Fruit fly (Drosophila melanogaster): Measurements from ENCODE around the gene Ku80.

Ku80 gene

DNA sequence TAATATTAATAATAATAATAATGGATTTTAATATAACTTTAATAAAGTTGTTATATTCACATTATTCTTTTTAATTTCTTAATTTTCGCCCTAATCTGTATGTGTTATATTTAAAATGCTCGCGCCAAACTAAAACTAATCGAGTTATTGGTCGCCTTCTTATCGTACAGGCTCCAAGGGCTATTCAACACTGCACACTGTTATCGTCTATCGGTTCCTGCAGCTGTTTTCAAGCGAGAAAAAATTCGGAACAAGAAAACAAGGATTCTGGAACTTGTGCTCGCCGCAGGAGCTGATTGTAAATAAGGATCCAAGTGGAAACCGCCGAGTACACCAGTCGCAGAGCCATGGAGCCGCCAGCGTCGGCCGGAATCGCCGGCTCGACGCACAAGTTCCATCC is 6.9 kb downstream of the Ku80 start, which contains the start of gene CG3793:
Gene CG3793, plus strand, starts transcription at position 192 of the 400 bp plus-strand sequence.
- TF ChIP-seq jim (GFP tag; optimal IDR thresholded peaks at IDR 0.05) (no peak), tai (GFP tag; optimal IDR thresholded peaks at IDR 0.05) (no peak), Hr83 (GFP tag; optimal IDR thresholded peaks at IDR 0.05; ENCODE audit: poor library complexity, severe bottlenecking) (no peak), Jra (GFP tag; optimal IDR thresholded peaks at IDR 0.05) (no peak), psq (GFP tag; optimal IDR thresholded peaks at IDR 0.05) (no peak), h (GFP tag; optimal IDR thresholded peaks at IDR 0.05) (no peak), OdsH (GFP tag; optimal IDR thresholded peaks at IDR 0.05) (no peak)

DNA sequence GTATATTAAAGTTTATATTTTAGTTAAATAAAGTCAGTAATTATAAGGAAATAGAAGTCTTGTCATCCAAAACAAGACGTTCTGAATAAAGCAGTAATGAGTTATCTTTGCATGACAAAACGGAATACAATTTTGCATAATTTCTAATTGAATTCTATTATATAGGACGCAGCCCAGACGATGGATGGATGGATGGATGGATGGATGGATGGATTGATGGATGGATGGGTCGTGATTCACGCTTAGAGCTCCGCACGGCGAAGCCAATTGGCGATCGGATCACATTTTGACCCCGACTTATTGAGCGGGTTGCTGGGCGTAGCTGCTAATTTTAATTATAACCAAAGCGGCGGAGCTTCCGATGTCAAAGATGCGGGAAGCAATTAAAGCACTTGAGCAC is 7.6 kb downstream of the Ku80 start:
- TF ChIP-seq sage (GFP tag; optimal IDR thresholded peaks at IDR 0.05) = no peak
- TF ChIP-seq lola (GFP tag; optimal IDR thresholded peaks at IDR 0.05) = no peak
- TF ChIP-seq sv (GFP tag; optimal IDR thresholded peaks at IDR 0.05) = no peak
- TF ChIP-seq Vsx2 (GFP tag; optimal IDR thresholded peaks at IDR 0.05; ENCODE audit: partially characterized antibody) = no peak
- TF ChIP-seq pan (optimal IDR thresholded peaks at IDR 0.05) = no peak
- no peak for TF ChIP-seq CrebA (GFP tag; optimal IDR thresholded peaks at IDR 0.05; ENCODE audit: borderline replicate concordance)
- TF ChIP-seq br (GFP tag; optimal IDR thresholded peaks at IDR 0.05) = no peak
- TF ChIP-seq dl (GFP tag; optimal IDR thresholded peaks at IDR 0.05; ENCODE audit: insufficient read depth in 1 of 2, partially characterized antibody in 2 of 2) = no peak
- no peak for TF ChIP-seq HLH106 (tag; optimal IDR thresholded peaks at IDR 0.05)
- TF ChIP-seq psq (GFP tag; optimal IDR thresholded peaks at IDR 0.05) = no peak
- no peak for TF ChIP-seq OdsH (GFP tag; optimal IDR thresholded peaks at IDR 0.05)
- TF ChIP-seq Rel (GFP tag; optimal IDR thresholded peaks at IDR 0.05) = no peak
- TF ChIP-seq Rel (tag; optimal IDR thresholded peaks at IDR 0.05) = no peak
- TF ChIP-seq Myc (optimal IDR thresholded peaks at IDR 0.05) = no peak
- TF ChIP-seq h (GFP tag; optimal IDR thresholded peaks at IDR 0.05) = no peak
- no peak for TF ChIP-seq Hnf4 (GFP tag; optimal IDR thresholded peaks at IDR 0.05)
- TF ChIP-seq usp (GFP tag; optimal IDR thresholded peaks at IDR 0.05) = no peak
- no peak for TF ChIP-seq Dfd (GFP tag; optimal IDR thresholded peaks at IDR 0.05)
- TF ChIP-seq CG9705 (GFP tag; optimal IDR thresholded peaks at IDR 0.05) = no peak
- no peak for TF ChIP-seq GATAd (GFP tag; optimal IDR thresholded peaks at IDR 0.05)

DNA sequence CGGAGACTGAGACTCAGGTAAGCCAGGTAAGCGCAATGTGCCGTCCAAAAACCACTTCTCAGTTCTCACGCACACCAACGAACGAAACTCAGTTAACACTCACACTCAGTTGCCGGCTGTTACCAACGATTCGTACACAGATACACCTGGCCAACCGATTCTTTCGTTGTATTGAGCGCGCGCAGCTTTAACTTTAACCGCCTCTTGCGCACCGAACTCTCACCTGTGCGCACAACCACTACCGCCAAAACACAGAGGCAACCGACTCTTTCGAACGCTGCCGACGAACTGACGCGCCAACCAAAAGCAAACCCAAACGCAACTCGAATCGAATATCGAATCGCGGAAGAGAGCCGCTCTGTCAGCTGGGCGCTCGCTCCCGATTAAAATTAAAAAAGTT is 8.5 kb downstream of the Ku80 start, which contains the start of gene Gli:
Gene Gli, minus strand, starts transcription at position 293 of the 400 bp plus-strand sequence.
- TF ChIP-seq N (GFP tag; optimal IDR thresholded peaks at IDR 0.05) = peak; percentile 65
- TF ChIP-seq Jra (GFP tag; optimal IDR thresholded peaks at IDR 0.05) = peak; percentile 52
- no peak for TF ChIP-seq lola (GFP tag; optimal IDR thresholded peaks at IDR 0.05)
- no peak for TF ChIP-seq Abd-B (GFP tag; optimal IDR thresholded peaks at IDR 0.05)
- no peak for TF ChIP-seq Myc (optimal IDR thresholded peaks at IDR 0.05)
- no peak for TF ChIP-seq dsf (GFP tag; optimal IDR thresholded peaks at IDR 0.05; ENCODE audit: borderline replicate concordance)
- peak; percentile 52 for TF ChIP-seq jim (GFP tag; optimal IDR thresholded peaks at IDR 0.05)
- peak; percentile 49 for TF ChIP-seq Hr83 (GFP tag; optimal IDR thresholded peaks at IDR 0.05; ENCODE audit: poor library complexity, severe bottlenecking)
- no peak for TF ChIP-seq Hnf4 (GFP tag; optimal IDR thresholded peaks at IDR 0.05)
- TF ChIP-seq CG32264 (GFP tag; optimal IDR thresholded peaks at IDR 0.05) = no peak
- TF ChIP-seq Rel (GFP tag; optimal IDR thresholded peaks at IDR 0.05) = no peak
- TF ChIP-seq Rel (tag; optimal IDR thresholded peaks at IDR 0.05) = peak; percentile 63
- no peak for TF ChIP-seq GATAd (GFP tag; optimal IDR thresholded peaks at IDR 0.05)
- peak in 1 of 2 experiments; percentile 78 for TF ChIP-seq dl (GFP tag; optimal IDR thresholded peaks at IDR 0.05; ENCODE audit: insufficient read depth in 1 of 2, partially characterized antibody in 2 of 2)
- TF ChIP-seq Vsx2 (GFP tag; optimal IDR thresholded peaks at IDR 0.05; ENCODE audit: partially characterized antibody) = peak; percentile 89
- TF ChIP-seq h (GFP tag; optimal IDR thresholded peaks at IDR 0.05) = no peak
- TF ChIP-seq rgr (GFP tag; optimal IDR thresholded peaks at IDR 0.05) = no peak
- peak in 1 of 2 experiments; percentile 55 for TF ChIP-seq foxo (GFP tag; optimal IDR thresholded peaks at IDR 0.05)
- TF ChIP-seq Dif (GFP tag; optimal IDR thresholded peaks at IDR 0.05; ENCODE audit: partially characterized antibody) = peak; percentile 76

DNA sequence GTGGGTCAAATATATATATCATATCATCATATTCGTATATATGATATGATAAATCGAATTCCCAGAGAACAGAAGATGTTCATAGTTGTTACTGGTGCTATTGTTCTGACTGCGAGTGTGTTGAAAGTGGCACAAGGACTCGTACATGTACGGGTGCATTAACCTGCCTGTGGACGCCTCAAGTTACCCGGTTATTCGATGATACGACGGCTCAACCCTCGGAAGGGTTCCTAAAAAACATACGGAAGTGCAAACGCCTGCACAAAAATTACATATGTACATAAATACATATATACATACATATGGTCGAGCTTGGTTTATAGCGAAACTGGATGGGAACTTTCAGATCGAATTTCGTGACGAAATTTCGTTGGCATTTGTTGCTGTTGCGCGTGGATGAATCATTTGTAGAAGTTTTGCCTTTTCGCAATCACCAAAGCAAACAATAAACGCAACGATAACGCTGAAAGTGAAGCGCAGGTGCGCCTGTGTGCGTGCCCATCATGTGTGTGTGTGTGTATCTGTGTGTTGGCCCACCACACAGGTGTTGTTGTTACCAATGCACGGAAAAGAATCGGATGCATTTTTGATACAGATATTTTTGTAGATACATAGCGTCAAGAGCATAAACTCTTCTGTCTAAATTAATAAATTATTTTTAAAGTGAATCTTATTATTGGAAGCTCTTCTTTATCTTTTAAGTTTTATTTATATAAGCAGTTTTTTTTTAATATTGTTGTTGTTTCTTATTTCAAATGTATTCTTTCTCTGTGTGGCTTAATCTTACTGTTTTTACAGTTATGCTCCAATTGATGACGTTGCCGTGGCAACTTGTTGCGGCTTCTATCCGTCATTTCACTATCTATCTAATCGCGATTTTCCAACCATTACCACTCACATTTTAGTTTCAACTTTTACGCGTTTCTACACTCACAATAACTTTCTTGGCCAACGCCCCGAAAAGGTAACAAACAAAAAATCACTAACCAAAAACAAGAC is 9.3 kb downstream of the Ku80 start:
- TF ChIP-seq dmrt93B (GFP tag; optimal IDR thresholded peaks at IDR 0.05) (peak; percentile 78), Sp1 (GFP tag; optimal IDR thresholded peaks at IDR 0.05) (peak; percentile 88), Dif (GFP tag; optimal IDR thresholded peaks at IDR 0.05; ENCODE audit: partially characterized antibody) (no peak), CG9705 (GFP tag; optimal IDR thresholded peaks at IDR 0.05) (peak; percentile 33), sv (GFP tag; optimal IDR thresholded peaks at IDR 0.05) (no peak), Jra (GFP tag; optimal IDR thresholded peaks at IDR 0.05) (peak; percentile 62), Rel (GFP tag; optimal IDR thresholded peaks at IDR 0.05) (no peak), Rel (tag; optimal IDR thresholded peaks at IDR 0.05) (peak; percentile 1), Abd-B (GFP tag; optimal IDR thresholded peaks at IDR 0.05) (no peak), usp (GFP tag; optimal IDR thresholded peaks at IDR 0.05) (no peak), br (GFP tag; optimal IDR thresholded peaks at IDR 0.05) (peak; percentile 79), foxo (GFP tag; optimal IDR thresholded peaks at IDR 0.05) (peak in 1 of 2 experiments; percentile 83), Vsx2 (GFP tag; optimal IDR thresholded peaks at IDR 0.05; ENCODE audit: partially characterized antibody) (no peak), psq (GFP tag; optimal IDR thresholded peaks at IDR 0.05) (peak; percentile 85), CG32264 (GFP tag; optimal IDR thresholded peaks at IDR 0.05) (peak; percentile 50), GATAd (GFP tag; optimal IDR thresholded peaks at IDR 0.05) (no peak), ey (GFP tag; optimal IDR thresholded peaks at IDR 0.05) (peak; percentile 74), dsf (GFP tag; optimal IDR thresholded peaks at IDR 0.05; ENCODE audit: borderline replicate concordance) (peak; percentile 43), OdsH (GFP tag; optimal IDR thresholded peaks at IDR 0.05) (peak; percentile 80), tai (GFP tag; optimal IDR thresholded peaks at IDR 0.05) (no peak), h (GFP tag; optimal IDR thresholded peaks at IDR 0.05) (peak; percentile 90), Mio (GFP tag; optimal IDR thresholded peaks at IDR 0.05) (no peak), Hnf4 (GFP tag; optimal IDR thresholded peaks at IDR 0.05) (peak; percentile 5), Dfd (GFP tag; optimal IDR thresholded peaks at IDR 0.05) (no peak), pan (optimal IDR thresholded peaks at IDR 0.05) (no peak), Hr78 (GFP tag; optimal IDR thresholded peaks at IDR 0.05) (no peak), rgr (GFP tag; optimal IDR thresholded peaks at IDR 0.05) (peak; percentile 85), N (GFP tag; optimal IDR thresholded peaks at IDR 0.05) (peak; percentile 41), HLH106 (tag; optimal IDR thresholded peaks at IDR 0.05) (peak; percentile 88)
